Worm (Caenorhabditis elegans) whole organism, early embryonic: ENCODE data around the gene T02C1.1.

Experiments used
- F13C5.2 ChIP-seq: sonication (generic microtip); optimal IDR thresholded peaks from 2 replicates; lab custom pipeline; 2017; ENCODE audit warnings: mild to moderate bottlenecking, missing genetic modification characterization, inconsistent platforms, missing compliant biosample characterization
- aly-1 ChIP-seq: sonication (generic microtip); optimal IDR thresholded peaks from 2 replicates; lab custom pipeline; 2016; ENCODE audit warnings: missing genetic modification characterization, missing compliant biosample characterization
- ama-1 ChIP-seq: fragments of 150-350 bp; optimal IDR thresholded peaks from 2 replicates; lab custom pipeline; 2014
- ceh-13 ChIP-seq: fragments of 200-800 bp; sonication (Bioruptor generic); optimal IDR thresholded peaks from 2 replicates; lab custom pipeline; 2018; ENCODE audit warnings: mild to moderate bottlenecking, missing genetic modification characterization, missing compliant biosample characterization
- ceh-36 ChIP-seq: sonication (generic microtip); optimal IDR thresholded peaks from 2 replicates; lab custom pipeline; 2016; ENCODE audit warnings: missing genetic modification characterization, inconsistent platforms, missing compliant biosample characterization
- flt-1 ChIP-seq: fragments of 200-800 bp; sonication (Bioruptor generic); IDR thresholded peaks from 2 replicates; pipeline ENCODE4 v1.3.6; 2022; ENCODE audit warnings: missing genetic modification characterization, missing compliant biosample characterization
- hmg-4 ChIP-seq: fragments of 200-800 bp; sonication (Bioruptor generic); optimal IDR thresholded peaks from 2 replicates; lab custom pipeline; 2018; ENCODE audit warnings: mild to moderate bottlenecking, missing genetic modification characterization, missing compliant biosample characterization
- hnd-1 ChIP-seq: sonication (generic microtip); optimal IDR thresholded peaks from 2 replicates; lab custom pipeline; 2016; ENCODE audit warnings: missing genetic modification characterization, missing compliant biosample characterization
- scrt-1 ChIP-seq: fragments of 200-800 bp; sonication (Bioruptor generic); IDR thresholded peaks from 2 replicates; pipeline ENCODE4 v1.3.6; 2022; ENCODE audit warnings: missing genetic modification characterization, missing compliant biosample characterization
- tbx-11 ChIP-seq: fragments of 200-800 bp; sonication (Bioruptor generic); IDR thresholded peaks from 2 replicates; pipeline ENCODE4 v1.3.6; 2022; ENCODE audit warnings: missing genetic modification characterization, missing compliant biosample characterization
- tbx-37 ChIP-seq: fragments of 200-800 bp; sonication (Bioruptor generic); conservative IDR thresholded peaks from 2 replicates; pipeline ENCODE4 v1.3.6; 2022; ENCODE audit warnings: missing genetic modification reagents, missing genetic modification characterization, missing compliant biosample characterization
- tra-4 ChIP-seq: sonication (generic microtip); optimal IDR thresholded peaks from 2 replicates; lab custom pipeline; 2017; ENCODE audit warnings: missing genetic modification characterization, missing compliant biosample characterization

DNA sequence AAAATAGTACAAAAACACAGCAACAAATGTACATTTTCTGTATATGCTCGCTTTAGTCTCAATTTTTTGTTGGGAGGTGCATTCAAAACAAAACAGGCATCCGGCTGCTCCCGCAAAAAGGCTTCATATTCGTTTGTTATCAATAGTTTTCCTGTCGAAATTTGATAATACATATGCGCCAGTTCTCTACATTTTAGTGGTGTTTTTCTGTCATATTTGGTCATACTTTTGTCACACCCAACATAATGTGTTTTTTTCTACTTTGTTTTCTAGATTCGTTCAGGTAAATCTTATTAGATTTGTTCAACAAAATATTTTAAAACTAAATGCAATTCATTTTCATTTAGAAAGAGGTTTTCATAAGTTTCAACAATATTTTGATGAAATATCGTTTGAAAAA, 11.2 kb downstream of the T02C1.1 start:
- TF ChIP-seq ama-1 (no peak), ceh-13 (no peak), aly-1 (tag; lab: Kevin White, UChicago) (no peak), hnd-1 (no peak), hmg-4 (no peak), tra-4 (tag; lab: Kevin White, UChicago) (no peak), ceh-36 (no peak), F13C5.2 (tag; lab: Kevin White, UChicago) (no peak), tbx-37 (GFP tag; lab: Robert Waterston, UW) (no peak), scrt-1 (GFP tag; lab: Robert Waterston, UW) (no peak), flt-1 (GFP tag; lab: Robert Waterston, UW) (no peak), tbx-11 (no peak)
